Worm (Caenorhabditis elegans) whole organism, late embryonic: ENCODE data around the gene C50A2.3.

Experiments used
- C08G9.2 ChIP-seq: sonication (generic microtip); optimal IDR thresholded peaks from 2 replicates; lab custom pipeline; 2016; ENCODE audit warnings: mild to moderate bottlenecking, missing genetic modification characterization, moderate library complexity, missing compliant biosample characterization
- C38D4.7 ChIP-seq: fragments of 200-800 bp; sonication (Bioruptor generic); optimal IDR thresholded peaks from 2 replicates; lab custom pipeline; 2018; ENCODE audit warnings: mild to moderate bottlenecking, missing genetic modification characterization, moderate library complexity, missing compliant biosample characterization
- F13H6.1 ChIP-seq: sonication (generic microtip); optimal IDR thresholded peaks from 2 replicates; lab custom pipeline; 2016; ENCODE audit warnings: missing genetic modification characterization, missing compliant biosample characterization
- Y22D7AL.16 ChIP-seq: sonication (generic microtip); optimal IDR thresholded peaks from 2 replicates; lab custom pipeline; 2016; ENCODE audit warnings: missing genetic modification characterization, missing compliant biosample characterization
- ahr-1 ChIP-seq: sonication (generic microtip); optimal IDR thresholded peaks from 2 replicates; lab custom pipeline; 2016; ENCODE audit warnings: missing genetic modification characterization, missing compliant biosample characterization
- ama-1 ChIP-seq: fragments of 150-350 bp; optimal IDR thresholded peaks from 2 replicates; lab custom pipeline; 2014
- ceh-18 ChIP-seq: sonication (generic microtip); optimal IDR thresholded peaks from 2 replicates; lab custom pipeline; 2016; ENCODE audit warnings: missing genetic modification characterization, missing compliant biosample characterization
- ceh-19 ChIP-seq: fragments of 200-800 bp; sonication (Bioruptor generic); optimal IDR thresholded peaks from 2 replicates; lab custom pipeline; 2018; ENCODE audit warnings: mild to moderate bottlenecking, missing genetic modification characterization, missing compliant biosample characterization
- ceh-2 ChIP-seq: sonication (generic microtip); optimal IDR thresholded peaks from 2 replicates; lab custom pipeline; 2016; ENCODE audit warnings: missing genotype, missing genetic modification characterization, missing compliant biosample characterization
- ceh-24 ChIP-seq: sonication (generic microtip); optimal IDR thresholded peaks from 2 replicates; lab custom pipeline; 2016; ENCODE audit warnings: mild to moderate bottlenecking, missing genetic modification characterization, missing compliant biosample characterization
- ceh-45 ChIP-seq: fragments of 200-800 bp; sonication (Bioruptor generic); IDR thresholded peaks from 2 replicates; pipeline ENCODE4 v1.3.6; 2022; ENCODE audit warnings: missing genetic modification reagents, missing genetic modification characterization, missing compliant biosample characterization
- che-1 ChIP-seq: sonication (generic microtip); optimal IDR thresholded peaks from 2 replicates; lab custom pipeline; 2016; ENCODE audit warnings: mild to moderate bottlenecking, missing genetic modification characterization, missing compliant biosample characterization
- dmd-4 ChIP-seq: sonication (generic microtip); optimal IDR thresholded peaks from 2 replicates; lab custom pipeline; 2016; ENCODE audit warnings: borderline replicate concordance, missing genetic modification characterization, missing compliant biosample characterization
- elt-2 ChIP-seq: sonication (generic microtip); optimal IDR thresholded peaks from 2 replicates; lab custom pipeline; 2016; ENCODE audit warnings: missing genetic modification reagents, missing genetic modification characterization, missing compliant biosample characterization
- elt-4 ChIP-seq: sonication (generic microtip); optimal IDR thresholded peaks from 2 replicates; lab custom pipeline; 2016; ENCODE audit warnings: missing genetic modification characterization, missing compliant biosample characterization
- ets-4 ChIP-seq: sonication (generic microtip); optimal IDR thresholded peaks from 2 replicates; lab custom pipeline; 2016; ENCODE audit warnings: missing genetic modification characterization, missing compliant biosample characterization
- hlh-15 ChIP-seq: sonication (generic microtip); optimal IDR thresholded peaks from 2 replicates; lab custom pipeline; 2016; ENCODE audit warnings: missing genetic modification characterization, missing compliant biosample characterization
- hlh-8 ChIP-seq: sonication (generic microtip); optimal IDR thresholded peaks from 2 replicates; lab custom pipeline; 2016; ENCODE audit warnings: missing genotype, missing genetic modification characterization, missing compliant biosample characterization
- nhr-11 ChIP-seq: fragments of 150-350 bp; optimal IDR thresholded peaks from 2 replicates; lab custom pipeline; 2014; ENCODE audit warnings: missing biosample characterization, missing genetic modification characterization
- odd-2 ChIP-seq: sonication (generic microtip); optimal IDR thresholded peaks from 2 replicates; lab custom pipeline; 2017; ENCODE audit warnings: antibody characterized with exemption, mild to moderate bottlenecking, missing genetic modification characterization, missing compliant biosample characterization
- pag-3 ChIP-seq: sonication (generic microtip); optimal IDR thresholded peaks from 2 replicates; lab custom pipeline; 2016; ENCODE audit warnings: missing compliant biosample characterization, missing genetic modification characterization, borderline replicate concordance
- pax-1 ChIP-seq: fragments of 150-350 bp; optimal IDR thresholded peaks from 2 replicates; lab custom pipeline; 2014; ENCODE audit warnings: missing biosample characterization, missing genetic modification characterization
- pha-4 ChIP-seq: fragments of 150-350 bp; optimal IDR thresholded peaks from 2 replicates; lab custom pipeline; 2018; ENCODE audit warnings: missing biosample characterization, missing genetic modification reagents, missing genetic modification characterization
- pqm-1 ChIP-seq: sonication (generic microtip); optimal IDR thresholded peaks from 2 replicates; lab custom pipeline; 2016; ENCODE audit warnings: missing genetic modification characterization, missing compliant biosample characterization
- rnt-1 ChIP-seq: sonication (generic microtip); optimal IDR thresholded peaks from 2 replicates; lab custom pipeline; 2016; ENCODE audit warnings: missing genetic modification characterization, missing compliant biosample characterization
- sdc-2 ChIP-seq: sonication (generic microtip); optimal IDR thresholded peaks from 2 replicates; lab custom pipeline; 2016; ENCODE audit warnings: missing genotype, missing genetic modification characterization, missing compliant biosample characterization
- sox-4 ChIP-seq: sonication (generic microtip); optimal IDR thresholded peaks from 2 replicates; lab custom pipeline; 2017; ENCODE audit warnings: mild to moderate bottlenecking, missing genetic modification characterization, inconsistent platforms, missing compliant biosample characterization
- tbx-7 ChIP-seq: sonication (generic microtip); optimal IDR thresholded peaks from 2 replicates; lab custom pipeline; 2016; ENCODE audit warnings: missing genotype, missing genetic modification characterization, missing compliant biosample characterization
- ttx-3 ChIP-seq: sonication (generic microtip); optimal IDR thresholded peaks from 2 replicates; lab custom pipeline; 2016; ENCODE audit warnings: missing genetic modification reagents, missing genetic modification characterization, missing compliant biosample characterization
- unc-3 ChIP-seq, 2 experiments: fragments of 200-800 bp in 1 of 2; sonication (Bioruptor generic) in 1 of 2; sonication (generic microtip) in 1 of 2; conservative IDR thresholded peaks in 1 of 2; optimal IDR thresholded peaks in 1 of 2; 2 replicates each; pipeline versions ENCODE4 v1.3.6 to Lab custom; 2016 to 2022; ENCODE audit warnings: missing compliant biosample characterization in 2 of 2, missing genetic modification characterization in 2 of 2, missing genetic modification reagents in 1 of 2
- unc-55 ChIP-seq: sonication (generic microtip); optimal IDR thresholded peaks from 2 replicates; lab custom pipeline; 2017; ENCODE audit warnings: missing biosample characterization, missing genetic modification reagents, missing genetic modification characterization
- unc-86 ChIP-seq: sonication (generic microtip); optimal IDR thresholded peaks from 2 replicates; lab custom pipeline; 2016; ENCODE audit warnings: missing genetic modification characterization, missing compliant biosample characterization

C50A2.3 gene

DNA sequence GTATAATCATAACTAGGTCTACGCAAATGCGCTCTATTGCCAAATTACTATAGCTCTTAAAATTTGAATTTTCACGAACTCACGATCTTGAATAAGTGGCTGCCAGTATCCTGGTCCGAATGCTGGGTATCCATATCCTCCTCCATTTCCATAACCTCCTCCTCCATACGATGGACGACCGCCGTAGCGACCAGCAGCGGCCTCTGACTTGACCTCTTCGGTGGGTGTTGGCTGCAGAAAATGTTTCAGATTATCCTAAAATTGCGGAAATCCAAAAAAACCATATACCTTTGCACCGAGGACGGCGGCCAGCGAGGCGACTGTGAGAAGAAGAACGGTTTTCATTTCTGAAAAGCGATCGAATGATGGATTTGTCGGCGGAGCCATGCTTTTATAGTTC lies 33.1 kb downstream of the C50A2.3 start, which contains the start of gene perm-4:
perm-4 (minus strand) TSS at position 367 of the 400 bp plus-strand sequence.
- no peak for TF ChIP-seq tbx-7

DNA sequence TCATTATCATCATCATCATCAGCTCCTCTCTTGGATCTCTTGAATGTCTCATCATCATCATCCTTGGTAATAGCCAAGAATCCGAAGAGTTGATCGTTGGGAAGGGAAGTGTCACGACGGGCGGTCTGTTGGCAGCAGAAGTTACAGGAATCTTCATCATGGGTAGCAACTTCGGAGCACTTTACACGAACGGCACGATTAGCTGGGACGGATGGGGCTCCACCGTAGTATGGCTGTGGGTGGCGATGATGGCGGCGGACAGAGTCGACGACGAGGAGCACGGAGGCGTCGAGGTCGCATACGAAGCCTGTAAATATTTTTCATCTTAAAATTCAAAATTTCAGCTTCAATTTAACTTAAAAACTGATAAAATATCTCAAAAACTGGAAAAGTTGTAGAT lies 34.5 kb downstream of the C50A2.3 start:
- TF ChIP-seq ceh-2 (tag; lab: Kevin White, UChicago) (no peak), ahr-1 (tag; lab: Kevin White, UChicago) (no peak), odd-2 (tag; lab: Kevin White, UChicago) (no peak), unc-55 (GFP tag; lab: Kevin White, UChicago) (no peak), unc-3 (GFP tag; conservative IDR thresholded peaks at IDR 0.05; lab: Robert Waterston, UW) (no peak), unc-3 (tag; optimal IDR thresholded peaks at IDR 0.05; lab: Kevin White, UChicago) (no peak), pag-3 (no peak), rnt-1 (no peak), nhr-11 (tag; lab: Kevin White, UChicago) (no peak), hlh-15 (no peak), C38D4.7 (no peak), che-1 (tag; lab: Kevin White, UChicago) (no peak), elt-4 (tag; lab: Kevin White, UChicago) (no peak), ceh-45 (GFP tag; lab: Robert Waterston, UW) (no peak), ama-1 (lab: Kevin White, UChicago) (no peak), dmd-4 (tag; lab: Kevin White, UChicago) (no peak), ceh-24 (tag; lab: Kevin White, UChicago) (no peak)

DNA sequence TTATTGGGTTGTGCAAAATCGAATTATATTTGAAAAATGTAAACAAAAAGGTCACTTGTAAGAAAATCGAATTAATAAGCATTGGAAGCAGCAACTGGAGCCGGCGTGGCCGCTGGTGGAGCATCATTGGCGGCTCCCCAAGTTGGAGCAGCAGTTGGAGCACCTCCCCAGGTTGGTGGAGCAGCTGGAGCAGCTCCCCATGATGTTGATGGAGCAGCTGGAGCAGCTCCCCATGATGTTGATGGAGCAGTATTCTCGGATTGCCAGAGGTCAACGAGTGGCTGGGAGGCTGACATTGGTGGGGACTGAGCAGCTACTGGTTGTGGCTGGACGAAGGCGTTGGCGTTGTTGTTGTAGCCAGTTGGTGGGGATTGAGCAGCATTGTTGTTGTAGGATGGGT lies 36.3 kb downstream of the C50A2.3 start:
- no peak for TF ChIP-seq ets-4 (tag; lab: Kevin White, UChicago)
- no peak for TF ChIP-seq ceh-18 (tag; lab: Kevin White, UChicago)
- TF ChIP-seq rnt-1 = no peak
- TF ChIP-seq hlh-15 = no peak
- TF ChIP-seq elt-2 (tag; lab: Kevin White, UChicago) = no peak
- TF ChIP-seq, all 69 proteins: peak for 0

DNA sequence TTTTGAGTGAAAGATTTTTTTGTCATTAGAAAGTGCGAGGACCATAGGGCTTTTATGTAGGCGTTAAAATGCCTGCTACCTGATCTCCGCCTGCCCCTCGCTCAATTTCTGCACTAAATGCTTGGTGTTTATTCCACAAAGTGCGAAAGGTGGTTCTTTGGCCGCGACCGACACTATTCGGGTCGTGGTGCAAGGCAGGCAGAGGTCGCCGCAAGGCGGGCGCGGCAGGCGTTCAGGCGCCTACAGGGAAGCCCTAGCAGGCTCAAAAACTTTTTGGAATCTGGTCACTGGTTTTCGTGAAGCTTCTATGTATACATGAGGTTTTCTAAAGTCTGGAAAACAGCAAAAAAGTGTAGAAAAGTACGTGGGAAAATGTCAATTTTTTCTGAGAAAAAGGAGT lies 37.0 kb downstream of the C50A2.3 start:
- no peak for TF ChIP-seq Y22D7AL.16 (tag; lab: Kevin White, UChicago)
- TF ChIP-seq ama-1 (lab: Kevin White, UChicago) = no peak
- no peak for TF ChIP-seq C08G9.2 (tag; lab: Kevin White, UChicago)
- no peak for TF ChIP-seq ceh-19
- TF ChIP-seq pax-1 = no peak
- no peak for TF ChIP-seq sdc-2 (tag; lab: Kevin White, UChicago)
- TF ChIP-seq F13H6.1 (tag; lab: Kevin White, UChicago) = no peak
- TF ChIP-seq unc-86 = no peak
- no peak for TF ChIP-seq pqm-1 (tag; lab: Kevin White, UChicago)
- TF ChIP-seq sox-4 = no peak

DNA sequence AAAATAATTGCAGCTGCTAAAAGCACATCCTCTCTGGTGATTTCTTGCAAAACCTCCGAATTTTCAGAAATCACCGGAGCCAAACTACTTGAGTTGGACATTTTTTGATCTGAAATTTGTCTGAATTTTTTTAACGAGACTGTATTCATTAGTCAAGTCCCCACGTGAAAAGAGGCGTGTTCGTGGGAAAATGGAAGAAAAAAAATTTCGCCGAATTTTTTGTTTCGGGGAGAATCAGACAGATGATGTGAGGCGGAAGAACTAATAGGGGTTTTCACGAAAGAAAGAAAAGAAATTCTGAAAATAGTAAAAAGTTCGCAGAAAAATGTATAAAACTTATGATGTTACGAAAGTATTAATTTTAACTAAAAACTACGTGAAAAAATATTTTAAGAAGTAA lies 39.3 kb downstream of the C50A2.3 start, which contains the start of gene srx-13:
srx-13 (minus strand) TSS at position 101 of the 400 bp plus-strand sequence.
- no peak for TF ChIP-seq tbx-7
- no peak for TF ChIP-seq sox-4

DNA sequence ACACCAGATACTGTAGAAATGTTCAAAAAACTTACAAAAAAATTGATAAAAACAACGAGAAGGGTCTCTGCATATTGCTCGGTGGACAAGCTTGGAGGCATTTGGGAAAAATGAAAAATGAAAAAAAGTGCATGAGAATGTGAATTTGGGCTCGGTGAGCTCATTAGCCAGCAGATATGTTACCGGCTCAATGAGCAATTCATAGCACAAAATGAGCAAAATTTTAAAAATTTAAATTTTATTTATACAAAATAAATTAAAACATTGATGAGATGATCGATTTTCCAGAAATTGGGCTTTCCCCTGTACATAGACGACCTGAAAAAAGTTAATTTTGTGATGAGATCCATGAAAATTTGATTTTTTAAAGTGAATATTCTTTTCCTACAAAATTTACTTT lies 44.2 kb downstream of the C50A2.3 start, which contains the start of gene srx-14:
srx-14 (minus strand) TSS at position 101 of the 400 bp plus-strand sequence.
- TF ChIP-seq C08G9.2 (tag; lab: Kevin White, UChicago) = no peak
- TF ChIP-seq pha-4 (tag; lab: Kevin White, UChicago) = no peak
- TF ChIP-seq dmd-4 (tag; lab: Kevin White, UChicago) = no peak
- no peak for TF ChIP-seq odd-2 (tag; lab: Kevin White, UChicago)
- no peak for TF ChIP-seq sdc-2 (tag; lab: Kevin White, UChicago)
- no peak for TF ChIP-seq hlh-8
- TF ChIP-seq ttx-3 (tag; lab: Kevin White, UChicago) = no peak
